Fruit fly (Drosophila melanogaster): ENCODE data around the gene CG42714.

CG42714 gene

dm6 chr3L:6188995-6189927, 44.6 kb downstream of the CG42714 start, which contains the start of the genes D19A and CG7386 (continued):
- TF ChIP-seq CG9727 (GFP tag; optimal IDR thresholded peaks at IDR 0.05) (peak; percentile 29), sr (GFP tag; IDR thresholded peaks at IDR 0.05) (0 out of 3 replicates have a peak, but pooled peaks have one; percentile 8), stc (GFP tag; IDR thresholded peaks at IDR 0.05) (peak; percentile 54; the same call in 1 of the 2 replicates), bsh (GFP tag; optimal IDR thresholded peaks at IDR 0.05) (peak in 1 of 2 experiments; percentile 55), klu (GFP tag; IDR thresholded peaks at IDR 0.05) (no peak), wor (GFP tag; IDR thresholded peaks at IDR 0.05) (peak; percentile 42; the same call in 1 of the 2 replicates), chm (GFP tag; IDR thresholded peaks at IDR 0.05) (peak; percentile 15; the same call in 1 of the 2 replicates), D19B (GFP tag; optimal IDR thresholded peaks at IDR 0.05) (peak; percentile 63), HmgZ (tag; optimal IDR thresholded peaks at IDR 0.05) (peak; percentile 46), CG4707 (GFP tag; optimal IDR thresholded peaks at IDR 0.05) (no peak), CG9215 (GFP tag; IDR thresholded peaks at IDR 0.05) (peak; percentile 22; the same call in 1 of the 2 replicates), CG13287 (GFP tag; IDR thresholded peaks at IDR 0.05; ENCODE audit: partially characterized antibody) (peak; percentile 18; the same call in 1 of the 2 replicates), yki (optimal IDR thresholded peaks at IDR 0.05) (no peak), sisA (GFP tag; IDR thresholded peaks at IDR 0.05) (peak; percentile 72), Ssrp (tag; optimal IDR thresholded peaks at IDR 0.05) (peak; percentile 25), MTF-1 (GFP tag; optimal IDR thresholded peaks at IDR 0.05; ENCODE audit: borderline replicate concordance) (peak; percentile 8), CG14965 (GFP tag; optimal IDR thresholded peaks at IDR 0.05; ENCODE audit: borderline replicate concordance) (no peak), lola (GFP tag; optimal IDR thresholded peaks at IDR 0.05) (peak in 1 of 3 experiments; percentile 15), zfh2 (GFP tag; optimal IDR thresholded peaks at IDR 0.05) (peak; percentile 59), unc-4 (GFP tag; IDR thresholded peaks at IDR 0.05; ENCODE audit: partially characterized antibody) (no peak), Sox102F (GFP tag; optimal IDR thresholded peaks at IDR 0.05) (peak; percentile 58), Nf-YA (GFP tag; IDR thresholded peaks at IDR 0.05) (0 out of 2 replicates have a peak, but pooled peaks have one; percentile 14), NfI (GFP tag; optimal IDR thresholded peaks at IDR 0.05) (peak; percentile 45), CG7987 (GFP tag; optimal IDR thresholded peaks at IDR 0.05) (peak; percentile 30), exex (tag; optimal IDR thresholded peaks at IDR 0.05) (no peak), Dfd (GFP tag; optimal IDR thresholded peaks at IDR 0.05) (no peak), CG17612 (GFP tag; IDR thresholded peaks at IDR 0.05) (no peak), Ptx1 (GFP tag; IDR thresholded peaks at IDR 0.05) (peak; percentile 67), hbn (GFP tag; IDR thresholded peaks at IDR 0.05; ENCODE audit: partially characterized antibody) (no peak; the same call in 1 of the 2 replicates), nerfin-2 (GFP tag; IDR thresholded peaks at IDR 0.05; ENCODE audit: partially characterized antibody) (no peak), dmrt99B (tag; optimal IDR thresholded peaks at IDR 0.05) (peak; percentile 45), CG10267 (tag; optimal IDR thresholded peaks at IDR 0.05) (peak; percentile 47), CG6683 (GFP tag; optimal IDR thresholded peaks at IDR 0.05) (no peak), Sin3A (optimal IDR thresholded peaks at IDR 0.05) (no peak), CG12219 (GFP tag; optimal IDR thresholded peaks at IDR 0.05) (peak; percentile 42), crol (GFP tag; IDR thresholded peaks at IDR 0.05) (no peak), CG11504 (tag; optimal IDR thresholded peaks at IDR 0.05) (peak; percentile 61), CG10431 (GFP tag; optimal IDR thresholded peaks at IDR 0.05) (peak; percentile 27), jumu (GFP tag; optimal IDR thresholded peaks at IDR 0.05) (peak; percentile 37), chinmo (GFP tag; IDR thresholded peaks at IDR 0.05; ENCODE audit: partially characterized antibody) (no peak), Vsx1 (GFP tag; optimal IDR thresholded peaks at IDR 0.05) (no peak), pb (GFP tag; optimal IDR thresholded peaks at IDR 0.05) (peak; percentile 46), CG17385 (GFP tag; optimal IDR thresholded peaks at IDR 0.05) (peak; percentile 28), gem (tag; optimal IDR thresholded peaks at IDR 0.05) (peak; percentile 74), CG2202 (tag; optimal IDR thresholded peaks at IDR 0.05) (no peak), Spps (tag; optimal IDR thresholded peaks at IDR 0.05) (no peak), tll (GFP tag; optimal IDR thresholded peaks at IDR 0.05) (no peak)
